Worm (Caenorhabditis elegans) whole organism, L3 larva: Measurements from ENCODE around the gene ZC204.6.

Experiments
- R02D3.7 ChIP-seq: fragments of 150-350 bp; optimal IDR thresholded peaks from 2 replicates; lab custom pipeline; 2014; ENCODE audit warnings: missing biosample characterization, missing genetic modification characterization
- ZK546.5 ChIP-seq: sonication (generic microtip); optimal IDR thresholded peaks from 2 replicates; lab custom pipeline; 2017; ENCODE audit warnings: missing biosample characterization, missing genetic modification characterization
- ceh-16 ChIP-seq: sonication (generic microtip); optimal IDR thresholded peaks from 2 replicates; lab custom pipeline; 2017; ENCODE audit warnings: missing biosample characterization, missing genetic modification characterization
- ceh-28 ChIP-seq: fragments of 150-350 bp; optimal IDR thresholded peaks from 2 replicates; lab custom pipeline; 2014; ENCODE audit warnings: missing biosample characterization, missing genetic modification reagents, missing genetic modification characterization
- ceh-82 ChIP-seq: fragments of 150-350 bp; optimal IDR thresholded peaks from 2 replicates; lab custom pipeline; 2014; ENCODE audit warnings: missing biosample characterization, missing genetic modification characterization
- daf-12 ChIP-seq: fragments of 150-350 bp; optimal IDR thresholded peaks from 2 replicates; lab custom pipeline; 2014; ENCODE audit warnings: missing biosample characterization, missing genetic modification reagents, missing genetic modification characterization
- egl-27 ChIP-seq: sonication (generic microtip); optimal IDR thresholded peaks from 4 replicates; lab custom pipeline; 2017; ENCODE audit warnings: missing biosample characterization, missing genetic modification reagents, missing genetic modification characterization
- egl-5 ChIP-seq: fragments of 150-350 bp; optimal IDR thresholded peaks from 2 replicates; lab custom pipeline; 2017; ENCODE audit warnings: missing biosample characterization, missing genetic modification reagents, missing genetic modification characterization, inconsistent platforms
- elt-1 ChIP-seq: fragments of 150-350 bp; optimal IDR thresholded peaks from 2 replicates; lab custom pipeline; 2014; ENCODE audit warnings: missing biosample characterization, missing genetic modification characterization
- elt-2 ChIP-seq: sonication (generic microtip); optimal IDR thresholded peaks from 2 replicates; lab custom pipeline; 2016; ENCODE audit warnings: missing genetic modification reagents, mild to moderate bottlenecking, missing genetic modification characterization, missing compliant biosample characterization
- elt-3 ChIP-seq, 3 experiments: fragments of 150-350 bp in 1 of 3; sonication (generic microtip) in 2 of 3; optimal IDR thresholded peaks; 2 replicates in 2 of 3; 4 replicates in 1 of 3; lab custom pipeline; 2014 to 2017; ENCODE audit warnings: missing biosample characterization in 3 of 3, missing genetic modification characterization in 3 of 3
- fkh-10 ChIP-seq: sonication (generic microtip); optimal IDR thresholded peaks from 2 replicates; lab custom pipeline; 2017; ENCODE audit warnings: missing biosample characterization, missing genetic modification reagents, missing genetic modification characterization
- fos-1 ChIP-seq: fragments of 150-350 bp; optimal IDR thresholded peaks from 2 replicates; lab custom pipeline; 2014; ENCODE audit warnings: missing biosample characterization, missing genetic modification characterization
- jun-1 ChIP-seq: fragments of 150-350 bp; optimal IDR thresholded peaks from 2 replicates; lab custom pipeline; 2014; ENCODE audit warnings: missing biosample characterization, missing genetic modification reagents, missing genetic modification characterization
- lin-15B ChIP-seq: fragments of 150-350 bp; optimal IDR thresholded peaks from 2 replicates; lab custom pipeline; 2014; ENCODE audit warnings: missing biosample characterization, missing genetic modification characterization
- lin-39 ChIP-seq: fragments of 150-350 bp; optimal IDR thresholded peaks from 2 replicates; lab custom pipeline; 2018; ENCODE audit warnings: missing biosample characterization, missing genetic modification reagents, missing genetic modification characterization
- mml-1 ChIP-seq: fragments of 150-350 bp; sonication (generic microtip); optimal IDR thresholded peaks from 3 replicates; lab custom pipeline; 2014; ENCODE audit warnings: missing biosample characterization, missing genetic modification characterization
- nhr-11 ChIP-seq: fragments of 150-350 bp; optimal IDR thresholded peaks from 2 replicates; lab custom pipeline; 2014; ENCODE audit warnings: missing biosample characterization, missing genetic modification characterization
- nhr-12 ChIP-seq: fragments of 150-350 bp; optimal IDR thresholded peaks from 2 replicates; lab custom pipeline; 2014; ENCODE audit warnings: missing biosample characterization, missing genetic modification characterization
- nhr-23 ChIP-seq: fragments of 150-350 bp; optimal IDR thresholded peaks from 2 replicates; lab custom pipeline; 2014; ENCODE audit warnings: missing biosample characterization, missing genetic modification reagents, missing genetic modification characterization
- nhr-25 ChIP-seq: sonication (generic microtip); optimal IDR thresholded peaks from 2 replicates; lab custom pipeline; 2017; ENCODE audit warnings: missing biosample characterization, missing genetic modification characterization
- nhr-28 ChIP-seq: fragments of 150-350 bp; optimal IDR thresholded peaks from 2 replicates; lab custom pipeline; 2014; ENCODE audit warnings: missing biosample characterization, missing genetic modification characterization
- nhr-43 ChIP-seq: sonication (generic microtip); optimal IDR thresholded peaks from 2 replicates; lab custom pipeline; 2016; ENCODE audit warnings: mild to moderate bottlenecking, missing genetic modification characterization, missing compliant biosample characterization; ENCODE audit not compliant: poor library complexity, severe bottlenecking
- nhr-76 ChIP-seq: fragments of 150-350 bp; sonication (generic microtip); optimal IDR thresholded peaks from 5 replicates; lab custom pipeline; 2014; ENCODE audit warnings: missing biosample characterization, missing genetic modification characterization
- nhr-77 ChIP-seq: fragments of 150-350 bp; optimal IDR thresholded peaks from 2 replicates; lab custom pipeline; 2014; ENCODE audit warnings: missing biosample characterization, missing genetic modification characterization
- pha-4 ChIP-seq: fragments of 150-350 bp; optimal IDR thresholded peaks from 2 replicates; lab custom pipeline; 2014; ENCODE audit warnings: missing biosample characterization, missing genetic modification reagents, missing genetic modification characterization
- pqm-1 ChIP-seq: fragments of 150-350 bp; optimal IDR thresholded peaks from 2 replicates; lab custom pipeline; 2017; ENCODE audit warnings: missing biosample characterization, missing genetic modification characterization, inconsistent platforms
- sea-2 ChIP-seq: fragments of 150-350 bp; sonication (generic microtip); optimal IDR thresholded peaks from 4 replicates; lab custom pipeline; 2014; ENCODE audit warnings: missing biosample characterization, missing genetic modification reagents, missing genetic modification characterization
- skn-1 ChIP-seq: fragments of 150-350 bp; optimal IDR thresholded peaks from 2 replicates; lab custom pipeline; 2014; ENCODE audit warnings: missing biosample characterization, missing genetic modification characterization
- snpc-4 ChIP-seq: fragments of 150-350 bp; optimal IDR thresholded peaks from 2 replicates; lab custom pipeline; 2014; ENCODE audit warnings: missing biosample characterization, missing genetic modification characterization
- tbx-2 ChIP-seq: sonication (generic microtip); optimal IDR thresholded peaks from 2 replicates; lab custom pipeline; 2016; ENCODE audit warnings: mild to moderate bottlenecking, missing genetic modification characterization, missing compliant biosample characterization
- unc-39 ChIP-seq: sonication (generic microtip); optimal IDR thresholded peaks from 4 replicates; lab custom pipeline; 2017; ENCODE audit warnings: missing biosample characterization, missing genetic modification characterization
- unc-62 ChIP-seq: fragments of 150-350 bp; sonication (generic microtip); optimal IDR thresholded peaks from 4 replicates; lab custom pipeline; 2014; ENCODE audit warnings: missing biosample characterization, missing genetic modification reagents, missing genetic modification characterization
- zag-1 ChIP-seq: fragments of 150-350 bp; optimal IDR thresholded peaks from 2 replicates; lab custom pipeline; 2014; ENCODE audit warnings: missing biosample characterization, missing genetic modification characterization
- ztf-4 ChIP-seq: fragments of 150-350 bp; optimal IDR thresholded peaks from 2 replicates; lab custom pipeline; 2014; ENCODE audit warnings: missing biosample characterization, missing genetic modification characterization

ZC204.6 gene

DNA sequence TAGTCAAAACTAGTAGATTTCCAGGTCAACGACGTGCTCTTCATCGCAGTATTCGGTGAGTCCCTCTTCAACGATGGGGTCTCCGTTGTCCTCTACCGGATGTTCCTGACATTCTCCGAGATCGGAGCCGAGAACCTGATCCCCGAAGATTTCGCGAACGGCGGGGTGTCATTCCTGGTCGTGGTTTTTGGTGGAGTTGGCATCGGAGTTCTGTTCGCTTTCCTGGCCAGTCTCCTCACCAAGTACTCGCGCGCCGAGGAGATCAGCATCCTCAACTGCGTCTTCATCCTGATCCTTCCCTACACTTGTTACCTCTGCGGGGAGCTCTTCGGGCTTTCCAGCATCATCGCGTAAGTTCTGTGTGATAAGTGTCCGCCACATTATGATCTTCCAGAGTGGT, 28.0 kb upstream of the ZC204.6 start:
- no peak for TF ChIP-seq ZK546.5 (tag; lab: Kevin White, UChicago)
- no peak for TF ChIP-seq zag-1
- TF ChIP-seq unc-62 (GFP tag; lab: Kevin White, UChicago): no peak
- no peak for TF ChIP-seq fos-1 (tag; lab: Kevin White, UChicago)
- TF ChIP-seq lin-39: no peak
- no peak for TF ChIP-seq snpc-4 (tag; lab: Kevin White, UChicago)
- TF ChIP-seq ceh-16: no peak
- no peak for TF ChIP-seq mml-1 (tag; lab: Kevin White, UChicago)
- TF ChIP-seq nhr-11: no peak
- TF ChIP-seq elt-3 (tag; optimal IDR thresholded peaks at IDR 0.05; lab: Kevin White, UChicago): no peak

DNA sequence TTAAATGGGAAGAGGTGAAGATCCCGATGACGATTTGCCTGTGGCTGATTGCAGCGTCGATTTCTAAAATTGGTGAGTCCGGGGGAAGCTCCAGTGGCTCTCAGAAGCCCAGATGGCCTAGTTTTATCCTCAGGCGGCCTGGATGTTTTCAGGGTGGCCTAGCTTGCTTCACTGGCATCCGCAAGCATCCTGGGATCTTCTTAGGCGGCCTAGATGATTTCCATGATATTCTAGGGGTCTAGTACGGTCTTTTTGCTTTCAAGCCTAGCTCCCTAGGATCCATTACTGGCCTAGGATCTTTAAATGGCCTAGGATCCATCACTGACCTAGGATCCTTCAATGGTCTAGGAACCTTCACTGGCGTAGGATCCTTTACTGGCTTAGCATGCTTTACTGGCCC, 26.4 kb upstream of the ZC204.6 start:
- TF ChIP-seq nhr-28 (tag; lab: Kevin White, UChicago) (no peak), nhr-25 (tag; lab: Kevin White, UChicago) (no peak), jun-1 (no peak)
- TF ChIP-seq, all 47 proteins: peak for 0

- TF ChIP-seq R02D3.7 (tag; lab: Kevin White, UChicago) (no peak), lin-15B (no peak), elt-2 (tag; lab: Kevin White, UChicago) (peak; percentile 66), skn-1 (tag; lab: Kevin White, UChicago) (no peak), nhr-23 (no peak), pqm-1 (tag; lab: Kevin White, UChicago) (peak; percentile 5)
- TF ChIP-seq, all 47 proteins: peak for 2
These were observed 25.7 kb upstream of the ZC204.6 start, which contains the start of gene nhx-6 for ce11 chrII:1670260-1670879. TSS of gene nhx-6 (plus strand) at chrII:1670829.

DNA sequence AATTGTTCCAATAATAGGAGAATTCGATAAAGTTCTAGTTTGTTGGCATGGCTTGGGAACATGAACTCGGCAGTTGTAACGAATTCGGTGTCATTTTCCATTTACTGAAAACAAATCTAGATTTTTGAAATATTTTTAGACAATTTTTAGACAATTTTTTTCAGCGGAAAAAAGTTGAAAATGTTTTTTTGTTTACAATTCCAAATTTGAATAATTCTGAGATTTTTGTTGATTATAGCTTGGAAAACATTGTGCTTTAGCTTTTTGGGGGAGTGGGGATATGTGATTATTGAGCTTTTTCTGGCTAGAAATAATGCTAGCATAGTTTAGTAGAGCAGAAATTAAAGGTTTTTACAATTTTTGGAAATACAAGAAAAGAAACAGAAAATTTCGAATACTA, 24.3 kb upstream of the ZC204.6 start, which contains the start of gene srw-97:
Gene srw-97, minus strand, starts transcription at position 101 of the 400 bp plus-strand sequence.
- no peak for TF ChIP-seq lin-15B
- TF ChIP-seq egl-5 (tag; lab: Kevin White, UChicago): no peak
- TF ChIP-seq nhr-76: no peak
- TF ChIP-seq nhr-77: no peak
- no peak for TF ChIP-seq nhr-12 (tag; lab: Kevin White, UChicago)
- TF ChIP-seq elt-2 (tag; lab: Kevin White, UChicago): no peak
- TF ChIP-seq jun-1: no peak
- no peak for TF ChIP-seq fos-1 (tag; lab: Kevin White, UChicago)
- TF ChIP-seq pqm-1 (tag; lab: Kevin White, UChicago): no peak
- no peak for TF ChIP-seq fkh-10 (GFP tag; lab: Kevin White, UChicago)
- no peak for TF ChIP-seq daf-12 (tag; lab: Kevin White, UChicago)
- TF ChIP-seq elt-3 (tag; optimal IDR thresholded peaks at IDR 0.05; lab: Kevin White, UChicago): no peak
- TF ChIP-seq zag-1: no peak
- no peak for TF ChIP-seq ZK546.5 (tag; lab: Kevin White, UChicago)
- no peak for TF ChIP-seq nhr-43 (tag; lab: Kevin White, UChicago)
- no peak for TF ChIP-seq ztf-4 (tag; lab: Kevin White, UChicago)
- no peak for TF ChIP-seq unc-62 (GFP tag; lab: Kevin White, UChicago)
- TF ChIP-seq R02D3.7 (tag; lab: Kevin White, UChicago): no peak

ce11 chrII:1666025-1666424, 21.4 kb upstream of the ZC204.6 start, which contains the start of gene srlf-29:
TSS of gene srlf-29 (plus strand) at chrII:1666325.
- TF ChIP-seq nhr-77 (no peak), skn-1 (tag; lab: Kevin White, UChicago) (no peak), elt-1 (no peak)

DNA sequence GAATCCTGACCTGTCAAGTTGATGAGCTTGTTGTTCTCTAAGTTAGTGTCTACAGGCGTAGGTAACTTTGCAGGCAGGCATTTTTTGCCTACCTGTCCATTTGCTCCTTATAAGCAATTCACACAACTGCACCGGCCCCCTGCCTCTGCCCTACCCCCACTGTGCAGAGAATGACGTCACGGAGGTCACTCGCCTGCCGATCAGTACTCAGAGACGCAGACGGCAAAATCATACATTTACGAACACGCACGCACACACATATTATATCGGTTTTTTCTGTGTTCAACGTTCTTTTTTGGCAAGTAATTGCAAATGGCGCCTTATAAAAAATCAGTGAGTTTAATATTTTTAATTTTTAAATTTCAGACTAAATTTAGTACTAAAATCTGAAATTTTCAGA, 18.9 kb upstream of the ZC204.6 start, which contains the start of gene duxl-1:
Gene duxl-1, plus strand, starts transcription at position 184 of the 400 bp plus-strand sequence.
- no peak for TF ChIP-seq R02D3.7 (tag; lab: Kevin White, UChicago)
- no peak for TF ChIP-seq unc-39 (tag; lab: Kevin White, UChicago)
- no peak for TF ChIP-seq ztf-4 (tag; lab: Kevin White, UChicago)
- TF ChIP-seq nhr-25 (tag; lab: Kevin White, UChicago): peak; percentile 9
- TF ChIP-seq ceh-82 (tag; lab: Kevin White, UChicago): no peak
- TF ChIP-seq tbx-2 (tag; lab: Kevin White, UChicago): no peak
- no peak for TF ChIP-seq nhr-11
- TF ChIP-seq nhr-23: peak; percentile 37
- no peak for TF ChIP-seq sea-2 (GFP tag; lab: Kevin White, UChicago)
- no peak for TF ChIP-seq elt-1
- TF ChIP-seq egl-27 (tag; lab: Kevin White, UChicago): no peak
- TF ChIP-seq snpc-4 (tag; lab: Kevin White, UChicago): no peak
- no peak for TF ChIP-seq pqm-1 (tag; lab: Kevin White, UChicago)
- no peak for TF ChIP-seq ZK546.5 (tag; lab: Kevin White, UChicago)
- no peak for TF ChIP-seq nhr-76
- no peak for TF ChIP-seq ceh-28 (tag; lab: Kevin White, UChicago)
- TF ChIP-seq pha-4 (tag; lab: Kevin White, UChicago): no peak
- TF ChIP-seq lin-15B: peak; percentile 6
- peak; percentile 54 for TF ChIP-seq elt-2 (tag; lab: Kevin White, UChicago)
- TF ChIP-seq, all 47 proteins: peak for 4
